Worm (Caenorhabditis elegans): ENCODE measurements around the gene Y116F11B.8.

ce11 chrV:19814833-19815232 lies 42.6 kb upstream of the Y116F11B.8 start, which contains the start of gene daf-28:
- TF ChIP-seq him-1 (tag; optimal IDR thresholded peaks at IDR 0.05) (no peak), dao-5 (tag; optimal IDR thresholded peaks at IDR 0.05) (no peak), W03F9.2 (tag; optimal IDR thresholded peaks at IDR 0.05) (no peak)

Measured in whole organism, L4/young adult.